Fruit fly (Drosophila melanogaster): ENCODE measurements around the gene CG13693.

Gene CG13693

DNA sequence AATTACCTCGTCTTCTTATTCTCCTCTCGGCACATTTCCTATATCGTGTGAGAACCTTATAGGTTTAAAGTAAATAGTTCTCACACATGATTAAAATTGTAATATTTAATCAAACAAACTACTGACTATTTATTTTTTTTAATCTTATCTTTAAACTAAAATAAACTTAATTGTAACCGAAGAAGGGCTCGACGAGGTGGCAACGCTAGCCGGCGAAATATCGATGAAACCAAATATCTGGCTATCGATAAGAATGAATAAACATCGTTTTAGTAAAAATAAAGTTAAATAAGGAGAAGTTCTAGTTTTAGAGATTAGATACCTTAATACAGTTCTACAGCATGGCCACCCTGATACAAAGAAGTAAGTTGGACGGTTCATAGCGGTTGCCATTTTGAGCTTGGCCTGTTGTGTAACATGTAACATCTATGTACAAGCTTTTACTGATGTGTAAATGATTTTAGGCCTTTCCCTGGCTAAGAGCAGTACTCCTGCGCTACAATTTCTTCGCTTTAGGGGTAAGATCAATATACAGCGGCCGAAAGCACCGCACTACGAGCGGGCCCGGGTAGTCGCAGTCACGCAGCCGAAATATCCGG, 28.7 kb upstream of the CG13693 start, which contains the start of gene mRpL10 (continued):
- no peak for TF ChIP-seq CG3163 (GFP tag; optimal IDR thresholded peaks at IDR 0.05)
- TF ChIP-seq Hr3 (GFP tag; optimal IDR thresholded peaks at IDR 0.05), result peak; percentile 28
- peak; percentile 16 for TF ChIP-seq Dad (GFP tag; optimal IDR thresholded peaks at IDR 0.05)
- no peak for TF ChIP-seq Vsx1 (GFP tag; optimal IDR thresholded peaks at IDR 0.05)
- TF ChIP-seq CG7556 (GFP tag; optimal IDR thresholded peaks at IDR 0.05), result peak; percentile 24
- no peak for TF ChIP-seq dysf (GFP tag; IDR thresholded peaks at IDR 0.05)
- peak; percentile 65 for TF ChIP-seq CG4617 (GFP tag; optimal IDR thresholded peaks at IDR 0.05; ENCODE audit: borderline replicate concordance)
- peak; percentile 14 for TF ChIP-seq HLH54F (GFP tag; optimal IDR thresholded peaks at IDR 0.05)
- TF ChIP-seq corto (GFP tag; optimal IDR thresholded peaks at IDR 0.05), result peak; percentile 76
- TF ChIP-seq sna (GFP tag; IDR thresholded peaks at IDR 0.05; ENCODE audit: partially characterized antibody), result peak; percentile 77
- TF ChIP-seq maf-S (GFP tag; optimal IDR thresholded peaks at IDR 0.05), result peak; percentile 24
- TF ChIP-seq CG2712 (tag; optimal IDR thresholded peaks at IDR 0.05), result peak; percentile 63
- peak; percentile 86 for TF ChIP-seq HLH4C (GFP tag; IDR thresholded peaks at IDR 0.05; ENCODE audit: partially characterized antibody)
- peak; percentile 29 for TF ChIP-seq slou (GFP tag; optimal IDR thresholded peaks at IDR 0.05)
- no peak for TF ChIP-seq Dfd (GFP tag; optimal IDR thresholded peaks at IDR 0.05)
- TF ChIP-seq CG18262 (tag; optimal IDR thresholded peaks at IDR 0.05), result peak; percentile 39
- peak; percentile 32 for TF ChIP-seq CG3995 (GFP tag; optimal IDR thresholded peaks at IDR 0.05)
- peak; percentile 9; the same call in 1 of the 2 replicates for TF ChIP-seq CG32532 (GFP tag; IDR thresholded peaks at IDR 0.05)
- no peak for TF ChIP-seq Spps (tag; optimal IDR thresholded peaks at IDR 0.05)
- peak; percentile 47 for TF ChIP-seq phol (tag; optimal IDR thresholded peaks at IDR 0.05)
- peak; percentile 45 for TF ChIP-seq pho (GFP tag; optimal IDR thresholded peaks at IDR 0.05)
- peak; percentile 45 for TF ChIP-seq HmgZ (tag; optimal IDR thresholded peaks at IDR 0.05)
- TF ChIP-seq ab (GFP tag; optimal IDR thresholded peaks at IDR 0.05), result no peak
- TF ChIP-seq hb (GFP tag; IDR thresholded peaks at IDR 0.05; ENCODE audit: partially characterized antibody), result peak; percentile 81
- TF ChIP-seq CG8924 (tag; optimal IDR thresholded peaks at IDR 0.05), result peak; percentile 37
- TF ChIP-seq CG1024 (GFP tag; IDR thresholded peaks at IDR 0.05), result 0 out of 2 replicates have a peak, but pooled peaks have one; percentile 36
- peak; percentile 64; the same call in 1 of the 3 replicates for TF ChIP-seq jigr1 (GFP tag; IDR thresholded peaks at IDR 0.05)
- TF ChIP-seq zfh1 (GFP tag; IDR thresholded peaks at IDR 0.05), result no peak
- no peak for TF ChIP-seq stc (GFP tag; IDR thresholded peaks at IDR 0.05)
- peak; percentile 68 for TF ChIP-seq CG2129 (GFP tag; IDR thresholded peaks at IDR 0.05; ENCODE audit: partially characterized antibody)
- peak; percentile 75 for TF ChIP-seq nerfin-2 (GFP tag; IDR thresholded peaks at IDR 0.05; ENCODE audit: partially characterized antibody)
- no peak for TF ChIP-seq sug (tag; optimal IDR thresholded peaks at IDR 0.05)
- TF ChIP-seq shn (GFP tag; optimal IDR thresholded peaks at IDR 0.05), result no peak
- peak; percentile 20 for TF ChIP-seq nerfin-1 (tag; optimal IDR thresholded peaks at IDR 0.05)
- peak; percentile 34 for TF ChIP-seq gfzf (GFP tag; optimal IDR thresholded peaks at IDR 0.05)
- TF ChIP-seq BtbVII (GFP tag; optimal IDR thresholded peaks at IDR 0.05), result peak; percentile 35
- peak; percentile 81 for TF ChIP-seq stwl (tag; optimal IDR thresholded peaks at IDR 0.05)
- peak; percentile 43 for TF ChIP-seq Fer1 (GFP tag; optimal IDR thresholded peaks at IDR 0.05)
- peak; percentile 86 for TF ChIP-seq Dref (GFP tag; IDR thresholded peaks at IDR 0.05)
- TF ChIP-seq Dll (GFP tag; IDR thresholded peaks at IDR 0.05; ENCODE audit: partially characterized antibody), result peak; percentile 90
- TF ChIP-seq CG34376 (GFP tag; optimal IDR thresholded peaks at IDR 0.05), result peak; percentile 19
- TF ChIP-seq Sox102F (GFP tag; optimal IDR thresholded peaks at IDR 0.05), result no peak
- peak; percentile 91 for TF ChIP-seq chinmo (GFP tag; IDR thresholded peaks at IDR 0.05; ENCODE audit: partially characterized antibody)
- peak; percentile 62 for TF ChIP-seq tna (GFP tag; IDR thresholded peaks at IDR 0.05; ENCODE audit: partially characterized antibody)
- TF ChIP-seq CG9437 (GFP tag; optimal IDR thresholded peaks at IDR 0.05), result peak; percentile 29
- peak; percentile 91 for TF ChIP-seq knrl (GFP tag; IDR thresholded peaks at IDR 0.05; ENCODE audit: partially characterized antibody)
- peak; percentile 64 for TF ChIP-seq row (GFP tag; IDR thresholded peaks at IDR 0.05)
- TF ChIP-seq MBD-R2 (GFP tag; IDR thresholded peaks at IDR 0.05), result peak; percentile 80

Measured in whole organism, embryonic.